Fruit fly (Drosophila melanogaster) S2 (cell line): Measurements from ENCODE around the gene CG15167.

ENCODE experiments used
- CG8478 ChIP-seq: fragments of >200 bp; optimal IDR thresholded peaks from 2 replicates; lab custom pipeline; 2018
- CTCF ChIP-seq, 2 experiments: fragments of >200 bp; optimal IDR thresholded peaks; 2 replicates each; lab custom pipeline; 2018

DNA sequence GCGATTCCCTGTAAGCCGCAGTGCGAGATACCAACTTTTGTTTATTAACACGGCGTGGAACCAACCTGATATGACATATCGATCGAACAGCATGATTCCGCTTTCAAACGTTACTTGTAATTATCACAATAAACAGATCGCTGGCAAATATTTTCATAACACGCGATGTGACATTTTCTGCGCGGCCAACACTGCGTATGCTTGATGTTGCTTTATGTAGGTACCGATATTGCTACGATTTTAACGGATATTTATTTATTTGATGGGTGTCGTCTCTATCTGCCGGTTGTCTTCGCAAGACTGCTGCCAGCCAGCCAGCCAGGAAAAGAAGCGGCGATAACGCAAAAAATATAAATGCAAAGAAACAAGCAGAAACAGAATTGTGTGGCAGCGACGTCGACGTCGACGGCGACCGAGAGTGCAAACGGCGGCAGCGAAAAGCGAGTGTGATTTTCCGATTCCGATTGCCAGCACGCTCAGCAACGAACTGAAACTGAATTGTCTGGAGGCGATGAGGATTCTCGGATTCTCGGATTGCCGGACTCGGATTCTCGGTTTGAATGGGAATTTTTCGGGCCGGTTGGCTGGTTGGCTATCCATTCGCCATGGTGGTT is 42.2 kb downstream of the CG15167 start:
- no peak for TF ChIP-seq CTCF (optimal IDR thresholded peaks at IDR 0.05; lab: Kevin White, UChicago)
- TF ChIP-seq CG8478 (lab: Kevin White, UChicago), result no peak
